Worm (Caenorhabditis elegans) whole organism, L1 larva: Measurements from ENCODE around the gene Y54G11A.3.

ENCODE experiments used
- C16A3.4 ChIP-seq: fragments of 150-350 bp; optimal IDR thresholded peaks from 2 replicates; lab custom pipeline; 2014; ENCODE audit warnings: missing biosample characterization, missing genetic modification characterization
- F16B12.6 ChIP-seq: fragments of 150-350 bp; optimal IDR thresholded peaks from 2 replicates; lab custom pipeline; 2014; ENCODE audit warnings: missing biosample characterization, missing genetic modification characterization
- blmp-1 ChIP-seq: fragments of 150-350 bp; optimal IDR thresholded peaks from 2 replicates; lab custom pipeline; 2014; ENCODE audit warnings: missing biosample characterization, missing genetic modification characterization
- ceh-63 ChIP-seq: fragments of 200-800 bp; sonication (Bioruptor generic); optimal IDR thresholded peaks from 2 replicates; lab custom pipeline; 2018; ENCODE audit warnings: mild to moderate bottlenecking, missing genetic modification characterization, missing compliant biosample characterization
- ceh-88 ChIP-seq: fragments of 200-800 bp; sonication (Bioruptor generic); IDR thresholded peaks from 2 replicates; pipeline ENCODE4 v1.3.6; 2022; ENCODE audit warnings: missing genetic modification characterization, missing compliant biosample characterization
- ces-1 ChIP-seq: fragments of 150-350 bp; optimal IDR thresholded peaks from 2 replicates; lab custom pipeline; 2014; ENCODE audit warnings: missing biosample characterization, missing genetic modification reagents, missing genetic modification characterization
- dpl-1 ChIP-seq, 3 experiments: fragments of 150-350 bp in 2 of 3; sonication (generic microtip) in 1 of 3; optimal IDR thresholded peaks; 2 replicates each; lab custom pipeline; 2014 to 2017; ENCODE audit warnings: missing biosample characterization in 3 of 3, missing genetic modification characterization in 3 of 3, missing genetic modification reagents in 3 of 3
- efl-1 ChIP-seq, 4 experiments: fragments of 150-350 bp; optimal IDR thresholded peaks in 3 of 4; peaks in 1 of 4; 1 replicate in 1 of 4; 2 replicates in 3 of 4; lab custom pipeline; 2014; ENCODE audit warnings: missing biosample characterization in 2 of 4, missing genetic modification characterization in 2 of 4, missing genetic modification reagents in 2 of 4
- fkh-8 ChIP-seq: sonication (generic microtip); optimal IDR thresholded peaks from 2 replicates; lab custom pipeline; 2016; ENCODE audit warnings: mild to moderate bottlenecking, missing genetic modification characterization, missing compliant biosample characterization
- fos-1 ChIP-seq: fragments of 150-350 bp; optimal IDR thresholded peaks from 2 replicates; lab custom pipeline; 2014; ENCODE audit warnings: missing biosample characterization, missing genetic modification characterization
- grh-1 ChIP-seq: fragments of 200-800 bp; sonication (Bioruptor generic); IDR thresholded peaks from 2 replicates; pipeline ENCODE4 v1.3.6; 2022; ENCODE audit warnings: missing genetic modification reagents, missing genetic modification characterization, missing compliant biosample characterization
- lin-13 ChIP-seq: fragments of 150-350 bp; optimal IDR thresholded peaks from 2 replicates; lab custom pipeline; 2014; ENCODE audit warnings: missing biosample characterization, missing genetic modification reagents, missing genetic modification characterization
- lin-14 ChIP-seq: fragments of 200-800 bp; sonication (Bioruptor generic); optimal IDR thresholded peaks from 2 replicates; lab custom pipeline; 2018; ENCODE audit warnings: mild to moderate bottlenecking, missing genetic modification characterization, moderate library complexity, missing compliant biosample characterization
- lin-35 ChIP-seq, 2 experiments: fragments of 150-350 bp; optimal IDR thresholded peaks; 2 replicates each; lab custom pipeline; 2014; ENCODE audit warnings: missing biosample characterization in 2 of 2, missing genetic modification characterization in 2 of 2, missing genetic modification reagents in 2 of 2
- lin-39 ChIP-seq: fragments of 150-350 bp; optimal IDR thresholded peaks from 2 replicates; lab custom pipeline; 2014; ENCODE audit warnings: missing biosample characterization, missing genetic modification reagents, missing genetic modification characterization
- lsy-2 ChIP-seq, 2 experiments: fragments of 150-350 bp; optimal IDR thresholded peaks; 2 replicates each; lab custom pipeline; 2014; ENCODE audit warnings: missing biosample characterization in 2 of 2, missing genetic modification characterization in 2 of 2
- mdl-1 ChIP-seq, 2 experiments: fragments of 150-350 bp; optimal IDR thresholded peaks; 2 replicates each; lab custom pipeline; 2014 to 2017; ENCODE audit warnings: missing biosample characterization in 2 of 2, missing genetic modification characterization in 2 of 2, inconsistent platforms in 1 of 2
- mep-1 ChIP-seq: fragments of 150-350 bp; optimal IDR thresholded peaks from 2 replicates; lab custom pipeline; 2014; ENCODE audit warnings: missing biosample characterization, missing genetic modification characterization
- nhr-20 ChIP-seq: sonication (generic microtip); optimal IDR thresholded peaks from 2 replicates; lab custom pipeline; 2016; ENCODE audit warnings: mild to moderate bottlenecking, missing genetic modification characterization, missing compliant biosample characterization
- nhr-71 ChIP-seq: sonication (generic microtip); optimal IDR thresholded peaks from 2 replicates; lab custom pipeline; 2016; ENCODE audit warnings: mild to moderate bottlenecking, missing genetic modification characterization, moderate library complexity, missing compliant biosample characterization
- pag-3 ChIP-seq: sonication (generic microtip); optimal IDR thresholded peaks from 2 replicates; lab custom pipeline; 2017; ENCODE audit warnings: missing genetic modification characterization, mild to moderate bottlenecking, missing compliant biosample characterization, antibody characterized with exemption, borderline replicate concordance; ENCODE audit not compliant: insufficient read depth
- pqm-1 ChIP-seq: sonication (generic microtip); optimal IDR thresholded peaks from 3 replicates; lab custom pipeline; 2017; ENCODE audit warnings: missing biosample characterization, missing genetic modification characterization
- snpc-4 ChIP-seq: fragments of 150-350 bp; optimal IDR thresholded peaks from 2 replicates; lab custom pipeline; 2014; ENCODE audit warnings: missing biosample characterization, missing genetic modification characterization
- snu-23 ChIP-seq: sonication (generic microtip); optimal IDR thresholded peaks from 2 replicates; lab custom pipeline; 2016; ENCODE audit warnings: missing genetic modification characterization, missing compliant biosample characterization
- sox-4 ChIP-seq: sonication (generic microtip); optimal IDR thresholded peaks from 2 replicates; lab custom pipeline; 2016; ENCODE audit warnings: missing genetic modification characterization, missing compliant biosample characterization
- tbx-2 ChIP-seq: sonication (generic microtip); optimal IDR thresholded peaks from 2 replicates; lab custom pipeline; 2016; ENCODE audit warnings: missing genetic modification characterization, missing compliant biosample characterization
- unc-130 ChIP-seq: fragments of 150-350 bp; optimal IDR thresholded peaks from 2 replicates; lab custom pipeline; 2017; ENCODE audit warnings: missing biosample characterization, missing genetic modification characterization, inconsistent platforms
- unc-62 ChIP-seq: fragments of 150-350 bp; optimal IDR thresholded peaks from 2 replicates; lab custom pipeline; 2014; ENCODE audit warnings: missing biosample characterization, missing genetic modification reagents, missing genetic modification characterization
- unc-86 ChIP-seq: sonication (generic microtip); optimal IDR thresholded peaks from 2 replicates; lab custom pipeline; 2016; ENCODE audit warnings: missing genetic modification characterization, missing compliant biosample characterization
- unc-98 ChIP-seq: fragments of 200-800 bp; sonication (Bioruptor generic); IDR thresholded peaks from 2 replicates; pipeline ENCODE4 v1.3.6; 2022; ENCODE audit warnings: missing genetic modification characterization, missing compliant biosample characterization
- xbp-1 ChIP-seq: sonication (generic microtip); optimal IDR thresholded peaks from 2 replicates; lab custom pipeline; 2016; ENCODE audit warnings: missing genetic modification characterization, missing compliant biosample characterization
- zag-1 ChIP-seq: fragments of 150-350 bp; optimal IDR thresholded peaks from 2 replicates; lab custom pipeline; 2014; ENCODE audit warnings: missing biosample characterization, missing genetic modification characterization
- ztf-11 ChIP-seq, 2 experiments: sonication (generic microtip); optimal IDR thresholded peaks; 2 replicates each; lab custom pipeline; 2016 to 2017; ENCODE audit warnings: missing genetic modification characterization in 2 of 2, missing biosample characterization in 1 of 2, missing compliant biosample characterization in 1 of 2

The Y54G11A.3 gene

DNA sequence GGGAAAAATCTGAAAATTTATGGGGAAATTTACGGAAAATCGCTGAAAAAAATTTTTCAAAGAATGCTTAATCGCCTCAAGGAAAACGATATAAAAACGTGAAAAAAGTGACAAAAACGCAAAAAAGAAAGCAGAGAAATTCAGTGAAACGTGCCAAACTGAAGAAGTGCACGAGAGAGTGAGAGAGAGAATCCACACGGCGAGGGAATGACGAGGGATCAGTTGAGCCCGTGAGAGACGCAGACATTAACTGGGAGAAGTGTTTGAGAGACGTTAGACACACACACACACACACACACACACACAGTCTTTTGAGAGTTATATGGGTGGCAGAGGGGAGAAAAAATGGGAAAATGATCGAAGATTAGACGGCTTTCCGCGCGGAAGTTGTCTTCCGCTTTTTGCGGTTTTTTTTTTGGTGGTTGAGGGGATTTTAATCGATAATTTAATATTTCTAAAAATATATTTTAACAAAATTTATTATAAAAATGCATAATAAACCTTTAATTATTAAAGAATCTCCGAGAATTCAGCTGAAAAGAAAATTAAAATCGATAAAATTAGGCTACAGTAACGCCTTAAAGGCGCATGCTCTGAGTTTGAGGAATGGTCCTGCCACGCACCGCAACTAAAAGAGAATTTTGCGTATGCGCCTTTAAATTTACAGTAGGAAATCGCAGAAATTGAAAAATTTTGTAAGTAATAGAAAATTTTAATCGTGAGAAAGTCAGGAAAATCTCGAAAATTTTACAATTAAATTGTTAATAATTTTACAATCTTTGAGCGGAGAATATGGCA is 31.8 kb upstream of the Y54G11A.3 start (continued):
- no peak for TF ChIP-seq pqm-1
- peak; percentile 33 for TF ChIP-seq unc-86 (tag; lab: Kevin White, UChicago)
- TF ChIP-seq xbp-1, result peak; percentile 27
- TF ChIP-seq sox-4 (tag; lab: Kevin White, UChicago), result no peak
- peak; percentile 53 for TF ChIP-seq tbx-2 (tag; lab: Kevin White, UChicago)
- TF ChIP-seq snpc-4 (tag; lab: Kevin White, UChicago), result peak; percentile 50
- peak; percentile 53 for TF ChIP-seq fos-1
- peak; percentile 7 for TF ChIP-seq lin-13
- TF ChIP-seq C16A3.4 (tag; lab: Kevin White, UChicago), result peak; percentile 20
- TF ChIP-seq unc-98, result no peak
- no peak for TF ChIP-seq unc-130 (tag; lab: Kevin White, UChicago)
- TF ChIP-seq grh-1 (GFP tag; lab: Robert Waterston, UW), result no peak
- TF ChIP-seq lin-39 (tag; lab: Kevin White, UChicago), result no peak

DNA sequence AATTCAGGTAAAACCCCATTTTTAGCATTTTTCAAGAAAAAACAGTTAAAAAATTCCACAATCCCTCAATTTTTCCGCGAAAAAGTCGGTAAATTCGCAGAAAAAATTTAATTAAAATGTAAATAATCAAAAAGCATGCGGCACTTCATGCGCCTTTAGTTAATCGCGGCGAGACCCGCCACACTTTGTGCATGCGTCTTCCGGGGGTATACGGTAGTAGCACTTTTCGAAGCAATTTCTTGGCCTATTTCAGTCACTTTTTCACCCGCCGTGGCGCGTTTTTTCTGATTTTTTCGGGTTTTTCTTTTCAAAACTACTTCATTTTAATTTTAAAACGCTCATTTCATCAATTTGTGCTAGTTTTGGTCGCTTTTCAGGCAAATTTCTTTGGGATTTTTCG is 29.2 kb upstream of the Y54G11A.3 start:
- no peak for TF ChIP-seq zag-1 (tag; lab: Kevin White, UChicago)
- no peak for TF ChIP-seq efl-1 (optimal IDR thresholded peaks at IDR 0.05; lab: Kevin White, UChicago)
- peak in 1 of 2 experiments; percentile 8 for TF ChIP-seq efl-1 (GFP tag; optimal IDR thresholded peaks at IDR 0.05 in 1 of 2; lab: Kevin White, UChicago)
- peak in 1 of 2 experiments; percentile 27 for TF ChIP-seq lsy-2 (tag; optimal IDR thresholded peaks at IDR 0.05; lab: Kevin White, UChicago)

DNA sequence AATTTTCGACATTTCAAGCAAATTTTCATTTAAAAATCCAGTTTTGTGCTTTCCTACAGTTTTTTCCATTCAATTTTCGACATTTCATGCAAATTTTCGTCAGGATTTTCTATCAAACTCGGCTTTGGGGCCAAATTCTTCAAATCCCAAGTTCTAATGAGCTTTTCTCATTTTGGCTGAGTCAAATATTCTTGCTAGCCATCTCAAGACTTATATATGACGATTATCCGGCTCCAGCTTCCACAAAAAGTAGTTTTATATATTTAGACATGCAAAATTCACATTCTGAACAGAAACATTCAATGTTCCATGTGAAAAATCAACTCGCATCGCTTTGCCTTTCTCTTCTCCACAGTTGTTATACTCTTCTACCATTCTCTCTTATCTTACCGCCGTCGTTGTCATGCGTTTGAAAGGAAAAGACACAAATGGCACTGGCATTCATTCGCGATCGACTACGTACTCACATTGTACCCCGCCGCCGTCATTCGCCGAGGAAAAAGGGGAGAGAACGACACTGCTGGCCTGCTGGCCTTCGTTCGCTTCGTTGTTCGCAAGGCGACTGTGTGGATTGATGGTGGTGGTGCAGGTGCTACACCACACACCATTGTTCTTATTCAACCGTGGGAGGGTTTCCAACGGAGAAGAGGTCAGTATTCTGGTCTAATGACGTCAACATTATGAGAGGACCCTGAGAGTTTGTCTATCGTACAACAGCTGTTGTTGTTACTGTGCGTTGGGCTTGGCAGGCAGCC is 28.5 kb upstream of the Y54G11A.3 start:
- TF ChIP-seq blmp-1 (tag; lab: Kevin White, UChicago), result peak; percentile 77
- TF ChIP-seq C16A3.4 (tag; lab: Kevin White, UChicago), result peak; percentile 17
- peak; percentile 68 for TF ChIP-seq lin-14 (GFP tag; lab: Kevin White, UChicago)
- TF ChIP-seq dpl-1 (GFP tag; optimal IDR thresholded peaks at IDR 0.05; lab: Kevin White, UChicago), result peak in 2 of 3 experiments; percentile 37 to 38
- no peak for TF ChIP-seq ceh-63
- TF ChIP-seq efl-1 (optimal IDR thresholded peaks at IDR 0.05; lab: Kevin White, UChicago), result peak; percentile 26 to 41
- peak; percentile 39 to 95 for TF ChIP-seq efl-1 (GFP tag; optimal IDR thresholded peaks at IDR 0.05 in 1 of 2; lab: Kevin White, UChicago)
- TF ChIP-seq nhr-71 (tag; lab: Kevin White, UChicago), result peak; percentile 8
- TF ChIP-seq ztf-11 (tag; optimal IDR thresholded peaks at IDR 0.05; lab: Kevin White, UChicago), result peak in 1 of 2 experiments; percentile 51
- no peak for TF ChIP-seq ces-1 (GFP tag; lab: Kevin White, UChicago)
- TF ChIP-seq F16B12.6, result no peak
- TF ChIP-seq fkh-8 (tag; lab: Kevin White, UChicago), result no peak
- peak; percentile 54 for TF ChIP-seq mep-1 (tag; lab: Kevin White, UChicago)
- TF ChIP-seq unc-62 (GFP tag; lab: Kevin White, UChicago), result no peak
- TF ChIP-seq mdl-1 (tag; optimal IDR thresholded peaks at IDR 0.05; lab: Kevin White, UChicago), result peak in 1 of 2 experiments; percentile 43
- TF ChIP-seq lin-35 (GFP tag; optimal IDR thresholded peaks at IDR 0.05; lab: Kevin White, UChicago), result peak; percentile 7 to 71
- no peak for TF ChIP-seq pag-3 (tag; lab: Kevin White, UChicago)
- no peak for TF ChIP-seq ceh-88 (GFP tag; lab: Robert Waterston, UW)
- peak; percentile 59 for TF ChIP-seq snu-23 (GFP tag; lab: Kevin White, UChicago)
- peak in 1 of 2 experiments; percentile 41 for TF ChIP-seq lsy-2 (tag; optimal IDR thresholded peaks at IDR 0.05; lab: Kevin White, UChicago)
- peak; percentile 44 for TF ChIP-seq nhr-20 (tag; lab: Kevin White, UChicago)
- TF ChIP-seq grh-1 (GFP tag; lab: Robert Waterston, UW), result no peak
